Fruit fly (Drosophila melanogaster) whole organism: ENCODE data around the gene CG8668.

Source experiments
- CG8478 ChIP-seq: fragments of >200 bp; optimal IDR thresholded peaks from 2 replicates; lab custom pipeline; 2018; ENCODE audit warnings: inconsistent platforms
- Dll ChIP-seq: fragments of >200 bp; optimal IDR thresholded peaks from 2 replicates; lab custom pipeline; 2017
- EcR ChIP-seq, 2 experiments: fragments of >200 bp; optimal IDR thresholded peaks; 2 replicates each; lab custom pipeline; 2017; ENCODE audit warnings: missing biosample characterization in 2 of 2, missing genetic modification characterization in 2 of 2, missing genetic modification reagents in 2 of 2
- pan ChIP-seq: fragments of >200 bp; optimal IDR thresholded peaks from 2 replicates; lab custom pipeline; 2017
- psq ChIP-seq: fragments of >200 bp; optimal IDR thresholded peaks from 2 replicates; lab custom pipeline; 2017
- usp ChIP-seq: fragments of >200 bp; optimal IDR thresholded peaks from 2 replicates; lab custom pipeline; 2017; ENCODE audit warnings: missing biosample characterization, missing genetic modification characterization, mixed read lengths

The CG8668 gene

DNA sequence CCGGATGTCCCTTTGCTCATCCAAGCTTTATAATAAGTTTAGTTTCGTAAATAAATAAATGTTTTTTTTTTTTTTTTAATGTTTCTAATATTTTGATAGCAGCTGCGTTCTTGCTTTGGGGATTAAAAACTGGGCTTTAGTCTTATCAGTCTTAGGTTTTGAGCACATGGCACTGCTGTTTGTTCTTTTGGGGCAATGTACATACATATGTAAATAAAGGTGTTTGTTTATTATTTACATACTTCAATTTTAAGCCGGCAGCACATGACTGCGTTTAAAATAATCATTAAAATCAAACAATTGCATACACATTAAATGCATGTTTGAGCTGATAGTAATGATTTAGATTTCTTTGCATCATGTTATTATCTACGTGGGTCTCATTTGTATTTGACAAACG lies 37.4 kb downstream of the CG8668 start:
- TF ChIP-seq pan (lab: Kevin White, UChicago) (no peak), CG8478 (lab: Kevin White, UChicago) (no peak), psq (lab: Kevin White, UChicago) (no peak), usp (GFP tag; lab: Kevin White, UChicago) (no peak), EcR (GFP tag; optimal IDR thresholded peaks at IDR 0.05; lab: Kevin White, UChicago) (no peak), Dll (lab: Kevin White, UChicago) (no peak)

DNA sequence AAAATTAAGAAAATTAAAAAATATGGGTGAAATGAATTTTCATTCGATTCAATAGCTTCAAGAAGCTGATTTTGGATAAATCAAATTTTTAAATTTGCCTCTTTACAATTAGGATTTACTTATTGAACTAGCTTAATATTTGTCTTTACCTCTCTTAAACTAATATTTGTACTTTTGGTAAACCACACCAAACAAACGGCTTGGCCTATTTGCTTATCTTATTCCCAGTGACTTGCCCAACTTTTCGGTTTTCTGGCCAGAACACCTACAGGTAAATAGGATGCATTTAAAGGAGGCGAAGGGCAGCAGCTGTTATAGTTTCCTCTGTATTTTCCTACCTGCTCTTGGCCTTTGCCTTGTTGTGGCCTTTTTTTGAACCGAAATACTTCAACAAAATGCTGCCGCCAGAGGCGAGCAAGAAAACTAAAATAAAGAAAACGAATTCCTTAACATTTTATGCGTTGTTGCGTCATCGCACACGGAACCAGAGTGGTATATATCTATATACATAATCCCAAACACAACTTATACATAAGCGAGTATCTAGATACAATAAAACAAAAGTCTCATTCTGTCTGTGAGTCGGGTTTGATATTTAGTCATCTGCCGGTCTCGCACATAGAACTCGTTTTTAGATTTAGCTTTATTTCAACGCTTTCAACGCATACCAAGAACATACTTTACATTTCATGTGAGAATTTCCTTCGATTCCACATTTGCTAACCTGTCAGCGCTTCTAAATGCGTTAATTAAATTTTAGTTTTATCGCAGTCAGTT lies 39.2 kb downstream of the CG8668 start:
- TF ChIP-seq CG8478 (lab: Kevin White, UChicago) (no peak), usp (GFP tag; lab: Kevin White, UChicago) (no peak), pan (lab: Kevin White, UChicago) (no peak), psq (lab: Kevin White, UChicago) (no peak), EcR (GFP tag; optimal IDR thresholded peaks at IDR 0.05; lab: Kevin White, UChicago) (no peak), Dll (lab: Kevin White, UChicago) (no peak)

DNA sequence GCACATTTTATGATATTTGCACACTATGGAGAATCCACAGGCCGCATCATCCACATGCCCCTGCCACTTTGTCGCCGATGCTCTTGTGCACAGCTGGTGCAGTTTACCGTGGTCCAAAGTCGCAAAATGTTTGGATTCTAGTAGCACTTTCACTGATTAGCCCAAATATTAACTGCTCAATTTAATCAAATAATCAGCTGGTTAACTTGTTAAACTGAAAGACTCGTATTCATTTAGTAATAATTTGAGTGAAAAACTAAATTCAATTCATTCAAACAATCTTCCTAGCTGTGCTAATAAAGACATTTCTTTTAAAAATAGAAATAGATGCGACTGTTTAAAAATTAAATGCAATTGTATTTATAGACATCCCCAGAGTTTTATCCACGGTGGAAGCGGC lies 41.3 kb downstream of the CG8668 start:
- no peak for TF ChIP-seq usp (GFP tag; lab: Kevin White, UChicago)
- no peak for TF ChIP-seq Dll (lab: Kevin White, UChicago)
- TF ChIP-seq psq (lab: Kevin White, UChicago): no peak
- TF ChIP-seq EcR (GFP tag; optimal IDR thresholded peaks at IDR 0.05; lab: Kevin White, UChicago): no peak
- TF ChIP-seq CG8478 (lab: Kevin White, UChicago): no peak
- TF ChIP-seq pan (lab: Kevin White, UChicago): no peak

DNA sequence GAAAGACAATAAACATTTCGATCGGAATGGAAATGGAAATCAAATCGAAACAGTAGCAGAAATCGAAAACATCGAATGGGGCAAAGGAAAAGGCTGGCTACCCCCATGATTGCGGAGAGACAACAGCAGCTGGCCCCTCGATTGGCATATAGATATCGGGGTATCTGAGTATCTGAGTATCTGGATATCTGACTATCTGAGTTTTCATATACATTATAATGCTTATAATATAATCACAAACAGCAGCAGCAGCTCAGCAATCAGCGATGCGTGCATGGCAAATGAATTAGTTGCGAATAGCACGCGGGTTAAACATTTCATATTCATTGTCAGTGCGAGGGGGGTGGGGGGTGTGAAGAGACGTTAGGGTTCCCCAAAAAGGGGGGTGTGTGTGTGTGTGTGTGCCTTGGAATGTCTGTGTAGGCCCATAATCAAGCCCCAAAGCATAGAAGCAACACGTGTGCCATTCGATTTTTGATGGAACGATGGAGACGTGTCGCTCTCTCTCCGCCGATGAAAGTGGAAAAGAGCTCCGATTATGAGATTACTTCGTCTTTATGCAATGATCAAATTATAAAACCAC lies 43.9 kb downstream of the CG8668 start:
- TF ChIP-seq usp (GFP tag; lab: Kevin White, UChicago): no peak
- TF ChIP-seq EcR (GFP tag; optimal IDR thresholded peaks at IDR 0.05; lab: Kevin White, UChicago): no peak
- no peak for TF ChIP-seq CG8478 (lab: Kevin White, UChicago)
- no peak for TF ChIP-seq Dll (lab: Kevin White, UChicago)
- TF ChIP-seq pan (lab: Kevin White, UChicago): no peak
- TF ChIP-seq psq (lab: Kevin White, UChicago): no peak

DNA sequence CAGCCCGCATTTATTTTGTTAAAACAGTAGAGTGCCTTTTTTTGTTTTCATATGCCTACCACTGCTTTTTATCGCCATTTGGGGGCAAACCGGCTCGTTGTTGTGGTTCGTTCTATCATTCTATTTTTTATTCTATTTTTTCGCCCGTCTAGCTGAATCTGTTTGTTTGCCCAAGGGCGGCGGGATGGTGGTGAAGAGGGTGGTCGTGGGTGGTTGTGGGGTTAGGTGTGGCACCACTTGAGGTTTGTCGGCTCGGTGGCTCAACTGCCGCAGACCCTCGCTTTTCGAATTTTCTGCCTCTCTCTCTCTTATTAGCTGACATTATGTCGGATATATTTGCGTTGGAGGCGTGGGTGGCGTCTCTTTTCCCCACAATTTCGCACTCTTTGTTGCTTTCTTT lies 44.7 kb downstream of the CG8668 start:
- TF ChIP-seq Dll (lab: Kevin White, UChicago) (no peak), pan (lab: Kevin White, UChicago) (no peak)
